Fruit fly (Drosophila melanogaster) whole organism, embryonic: ENCODE data around the gene CG13144.

Experiments used
- Asciz ChIP-seq: fragments of 200-800 bp; sonication (Bioruptor generic); optimal IDR thresholded peaks from 2 replicates; lab custom pipeline; 2017; ENCODE audit warnings: missing biosample characterization, mild to moderate bottlenecking, missing genetic modification characterization, missing genetic modification reagents
- CG1024 ChIP-seq: fragments of 200-800 bp; sonication (Bioruptor generic); IDR thresholded peaks from 2 replicates; pipeline ENCODE4 v1.3.6; 2022; ENCODE audit warnings: missing biosample characterization, missing genetic modification characterization
- CG10321 ChIP-seq: fragments of 200-800 bp; sonication (Bioruptor generic); IDR thresholded peaks from 2 replicates; pipeline ENCODE4 v1.3.6; 2022; ENCODE audit warnings: missing biosample characterization, missing genetic modification characterization
- CG11247 ChIP-seq: fragments of 200-800 bp; sonication (Bioruptor generic); IDR thresholded peaks from 2 replicates; pipeline ENCODE4 v1.3.6; 2022; ENCODE audit warnings: missing biosample characterization, missing genetic modification characterization
- CG12219 ChIP-seq: fragments of 200-800 bp; sonication (Bioruptor generic); optimal IDR thresholded peaks from 3 replicates; lab custom pipeline; 2018; ENCODE audit warnings: missing biosample characterization, mild to moderate bottlenecking, missing genetic modification characterization
- CG13287 ChIP-seq: fragments of 200-800 bp; sonication (Bioruptor generic); IDR thresholded peaks from 2 replicates; pipeline ENCODE4 v1.3.6; 2022; ENCODE audit warnings: missing biosample characterization, missing genetic modification characterization; ENCODE audit not compliant: partially characterized antibody
- CG1602 ChIP-seq: fragments of 200-800 bp; sonication (Bioruptor generic); optimal IDR thresholded peaks from 3 replicates; lab custom pipeline; 2016; ENCODE audit warnings: missing biosample characterization, missing genetic modification characterization
- CG16779 ChIP-seq: fragments of 200-800 bp; sonication (Bioruptor generic); IDR thresholded peaks from 2 replicates; pipeline ENCODE4 v1.3.6; 2022; ENCODE audit warnings: missing biosample characterization, missing genetic modification characterization
- CG17802 ChIP-seq: fragments of 200-800 bp; sonication (Bioruptor generic); optimal IDR thresholded peaks from 2 replicates; lab custom pipeline; 2018; ENCODE audit warnings: missing biosample characterization, mild to moderate bottlenecking, missing genetic modification characterization, moderate library complexity
- CG30431 ChIP-seq: fragments of 200-800 bp; sonication (Bioruptor generic); optimal IDR thresholded peaks from 2 replicates; lab custom pipeline; 2017; ENCODE audit warnings: missing biosample characterization, missing genetic modification characterization
- CG32532 ChIP-seq: fragments of 200-800 bp; sonication (Bioruptor generic); IDR thresholded peaks from 2 replicates; pipeline ENCODE4 v1.3.6; 2022; ENCODE audit warnings: missing biosample characterization, missing genetic modification characterization
- CG3838 ChIP-seq: fragments of 200-800 bp; sonication (Bioruptor generic); optimal IDR thresholded peaks from 3 replicates; lab custom pipeline; 2016; ENCODE audit warnings: missing biosample characterization, missing genetic modification characterization
- CG4707 ChIP-seq: fragments of 200-800 bp; sonication (Bioruptor generic); optimal IDR thresholded peaks from 2 replicates; lab custom pipeline; 2018; ENCODE audit warnings: missing biosample characterization, mild to moderate bottlenecking, missing genetic modification characterization, moderate library complexity
- CG5953 ChIP-seq: fragments of 200-800 bp; sonication (Bioruptor generic); IDR thresholded peaks from 2 replicates; pipeline ENCODE4 v1.3.6; 2022; ENCODE audit warnings: missing biosample characterization, missing genetic modification characterization
- CG6689 ChIP-seq: fragments of 200-800 bp; sonication (Bioruptor generic); IDR thresholded peaks from 2 replicates; pipeline ENCODE4 v1.3.6; 2022; ENCODE audit warnings: missing biosample characterization, missing genetic modification characterization
- CG7357 ChIP-seq: fragments of 200-800 bp; sonication (Bioruptor generic); IDR thresholded peaks from 3 replicates; pipeline ENCODE4 v1.3.6; 2022; ENCODE audit warnings: missing biosample characterization, missing genetic modification characterization
- CG7963 ChIP-seq: fragments of 200-800 bp; sonication (Bioruptor generic); IDR thresholded peaks from 3 replicates; pipeline ENCODE4 v1.3.6; 2022; ENCODE audit warnings: missing biosample characterization, missing genetic modification characterization; ENCODE audit not compliant: partially characterized antibody
- CG8281 ChIP-seq: fragments of 200-800 bp; sonication (Bioruptor generic); optimal IDR thresholded peaks from 2 replicates; lab custom pipeline; 2018; ENCODE audit warnings: missing biosample characterization, mild to moderate bottlenecking, missing genetic modification characterization, moderate library complexity
- CG9437 ChIP-seq: fragments of 200-800 bp; sonication (Bioruptor generic); optimal IDR thresholded peaks from 2 replicates; lab custom pipeline; 2018; ENCODE audit warnings: missing biosample characterization, mild to moderate bottlenecking, missing genetic modification characterization
- CG9817 ChIP-seq: fragments of 200-800 bp; sonication (Bioruptor generic); optimal IDR thresholded peaks from 2 replicates; lab custom pipeline; 2018; ENCODE audit warnings: missing biosample characterization, mild to moderate bottlenecking, missing genetic modification characterization, moderate library complexity
- D ChIP-seq, 2 experiments: fragments of 200-800 bp in 1 of 2; fragments of >200 bp in 1 of 2; sonication (Bioruptor generic) in 1 of 2; optimal IDR thresholded peaks; 2 replicates in 1 of 2; 3 replicates in 1 of 2; lab custom pipeline; 2017; ENCODE audit warnings: mild to moderate bottlenecking in 1 of 2, missing biosample characterization in 1 of 2, missing genetic modification characterization in 1 of 2, missing genetic modification reagents in 1 of 2
- Dad ChIP-seq: fragments of 200-800 bp; sonication (Bioruptor generic); optimal IDR thresholded peaks from 3 replicates; lab custom pipeline; 2016; ENCODE audit warnings: missing biosample characterization, missing genetic modification characterization
- Dek ChIP-seq: fragments of 200-800 bp; sonication (Bioruptor generic); optimal IDR thresholded peaks from 3 replicates; lab custom pipeline; 2019; ENCODE audit warnings: missing biosample characterization, mild to moderate bottlenecking, missing genetic modification characterization, moderate library complexity
- HLH54F ChIP-seq: fragments of 200-800 bp; sonication (Bioruptor generic); optimal IDR thresholded peaks from 3 replicates; lab custom pipeline; 2016; ENCODE audit warnings: missing biosample characterization, missing genetic modification characterization
- Hmx ChIP-seq: fragments of 200-800 bp; sonication (Bioruptor generic); optimal IDR thresholded peaks from 2 replicates; lab custom pipeline; 2016; ENCODE audit warnings: missing biosample characterization, missing genetic modification characterization
- MESR4 ChIP-seq: fragments of 200-800 bp; sonication (Bioruptor generic); optimal IDR thresholded peaks from 2 replicates; lab custom pipeline; 2018; ENCODE audit warnings: missing biosample characterization, mild to moderate bottlenecking, missing genetic modification characterization, moderate library complexity
- Mad ChIP-seq: fragments of 200-800 bp; sonication (Bioruptor generic); optimal IDR thresholded peaks from 2 replicates; lab custom pipeline; 2016; ENCODE audit warnings: missing biosample characterization, missing genetic modification characterization
- Mes4 ChIP-seq: fragments of 200-800 bp; sonication (Bioruptor generic); optimal IDR thresholded peaks from 2 replicates; lab custom pipeline; 2016; ENCODE audit warnings: missing biosample characterization, missing genetic modification characterization
- Rx ChIP-seq: fragments of 200-800 bp; sonication (Bioruptor generic); IDR thresholded peaks from 2 replicates; pipeline ENCODE4 v1.3.6; 2022; ENCODE audit warnings: missing biosample characterization, missing genetic modification characterization
- Sin3A ChIP-seq: fragments of >200 bp; optimal IDR thresholded peaks from 2 replicates; lab custom pipeline; 2018
- Sox100B ChIP-seq: fragments of 200-800 bp; sonication (Bioruptor generic); optimal IDR thresholded peaks from 3 replicates; lab custom pipeline; 2018; ENCODE audit warnings: missing biosample characterization, mild to moderate bottlenecking, missing genetic modification characterization
- Sry-β ChIP-seq: fragments of 200-800 bp; sonication (Bioruptor generic); optimal IDR thresholded peaks from 2 replicates; lab custom pipeline; 2018; ENCODE audit warnings: missing biosample characterization, mild to moderate bottlenecking, missing genetic modification characterization, moderate library complexity
- Vsx1 ChIP-seq: fragments of 200-800 bp; sonication (Bioruptor generic); optimal IDR thresholded peaks from 2 replicates; lab custom pipeline; 2017; ENCODE audit warnings: missing biosample characterization, mild to moderate bottlenecking, missing genetic modification characterization, missing genetic modification reagents
- ab ChIP-seq: fragments of 200-800 bp; sonication (Bioruptor generic); optimal IDR thresholded peaks from 2 replicates; lab custom pipeline; 2016; ENCODE audit warnings: missing biosample characterization, missing genetic modification characterization
- aop ChIP-seq: fragments of 200-800 bp; sonication (Bioruptor generic); IDR thresholded peaks from 2 replicates; pipeline ENCODE4 v1.3.6; 2022; ENCODE audit warnings: missing biosample characterization, missing genetic modification characterization
- corto ChIP-seq: fragments of 200-800 bp; sonication (Bioruptor generic); optimal IDR thresholded peaks from 2 replicates; lab custom pipeline; 2016; ENCODE audit warnings: missing biosample characterization, mild to moderate bottlenecking, missing genetic modification characterization, moderate library complexity
- ftz-f1 ChIP-seq: fragments of 200-800 bp; sonication (Bioruptor generic); optimal IDR thresholded peaks from 2 replicates; lab custom pipeline; 2016; ENCODE audit warnings: missing biosample characterization, missing genetic modification characterization
- fu2 ChIP-seq: fragments of 200-800 bp; sonication (Bioruptor generic); optimal IDR thresholded peaks from 2 replicates; lab custom pipeline; 2016; ENCODE audit warnings: missing biosample characterization, missing genetic modification characterization
- gfzf ChIP-seq: fragments of 200-800 bp; sonication (Bioruptor generic); optimal IDR thresholded peaks from 2 replicates; lab custom pipeline; 2016; ENCODE audit warnings: missing biosample characterization, mild to moderate bottlenecking, missing genetic modification characterization, moderate library complexity
- gsb-n ChIP-seq: fragments of 200-800 bp; sonication (Bioruptor generic); optimal IDR thresholded peaks from 3 replicates; lab custom pipeline; 2018; ENCODE audit warnings: missing biosample characterization, mild to moderate bottlenecking, missing genetic modification characterization
- ken ChIP-seq: fragments of 200-800 bp; sonication (Bioruptor generic); IDR thresholded peaks from 3 replicates; pipeline ENCODE4 v1.3.6; 2022; ENCODE audit warnings: missing biosample characterization, missing genetic modification characterization
- lmd ChIP-seq: fragments of 200-800 bp; sonication (Bioruptor generic); IDR thresholded peaks from 2 replicates; pipeline ENCODE4 v1.3.6; 2022; ENCODE audit warnings: missing biosample characterization, missing genetic modification characterization
- maf-S ChIP-seq: fragments of 200-800 bp; sonication (Bioruptor generic); optimal IDR thresholded peaks from 2 replicates; lab custom pipeline; 2016; ENCODE audit warnings: missing biosample characterization, missing genetic modification characterization
- pita ChIP-seq: fragments of 200-800 bp; sonication (Bioruptor generic); optimal IDR thresholded peaks from 2 replicates; lab custom pipeline; 2017; ENCODE audit warnings: missing biosample characterization, mild to moderate bottlenecking, missing genetic modification characterization
- sd ChIP-seq: fragments of 200-800 bp; sonication (Bioruptor generic); optimal IDR thresholded peaks from 3 replicates; lab custom pipeline; 2018; ENCODE audit warnings: missing biosample characterization, mild to moderate bottlenecking, missing genetic modification characterization, moderate library complexity
- sens-2 ChIP-seq: fragments of 200-800 bp; sonication (Bioruptor generic); IDR thresholded peaks from 2 replicates; pipeline ENCODE4 v1.3.6; 2022; ENCODE audit warnings: missing biosample characterization, missing genetic modification characterization
- seq ChIP-seq: fragments of 200-800 bp; sonication (Bioruptor generic); IDR thresholded peaks from 2 replicates; pipeline ENCODE4 v1.3.6; 2022; ENCODE audit warnings: missing biosample characterization, missing genetic modification characterization
- toy ChIP-seq: fragments of 200-800 bp; sonication (Bioruptor generic); IDR thresholded peaks from 2 replicates; pipeline ENCODE4 v1.3.6; 2022; ENCODE audit warnings: missing biosample characterization, missing genetic modification characterization
- trh ChIP-seq: fragments of 200-800 bp; sonication (Bioruptor generic); optimal IDR thresholded peaks from 2 replicates; lab custom pipeline; 2016; ENCODE audit warnings: missing biosample characterization, missing genetic modification characterization
- wek ChIP-seq: fragments of 200-800 bp; sonication (Bioruptor generic); optimal IDR thresholded peaks from 3 replicates; lab custom pipeline; 2018; ENCODE audit warnings: missing biosample characterization, mild to moderate bottlenecking, missing genetic modification characterization, moderate library complexity

The CG13144 gene

dm6 chr2L:10522174-10522893 lies 31.1 kb upstream of the CG13144 start (continued):
- no peak for TF ChIP-seq wek
- TF ChIP-seq CG7357 (GFP tag; lab: Robert Waterston, UW) = peak; percentile 61
- TF ChIP-seq HLH54F = no peak
- TF ChIP-seq seq = no peak; the same call in 1 of the 2 replicates
- TF ChIP-seq CG30431 (GFP tag; lab: Kevin White, UChicago) = no peak
- no peak for TF ChIP-seq ken (GFP tag; lab: Robert Waterston, UW)
- TF ChIP-seq CG3838 (GFP tag; lab: Kevin White, UChicago) = no peak
- TF ChIP-seq sens-2 (GFP tag; lab: Robert Waterston, UW) = no peak
- TF ChIP-seq CG13287 (GFP tag; lab: Robert Waterston, UW) = no peak
- no peak for TF ChIP-seq Mad (GFP tag; lab: Kevin White, UChicago)
- peak; percentile 13 for TF ChIP-seq gsb-n
- no peak for TF ChIP-seq fu2 (GFP tag; lab: Kevin White, UChicago)
- peak; percentile 23; the same call in 1 of the 2 replicates for TF ChIP-seq Rx (GFP tag; lab: Robert Waterston, UW)
- TF ChIP-seq ftz-f1 (GFP tag; lab: Kevin White, UChicago) = no peak
- TF ChIP-seq CG4707 (GFP tag; lab: Kevin White, UChicago) = no peak
- no peak for TF ChIP-seq Sin3A
- no peak for TF ChIP-seq CG5953 (GFP tag; lab: Robert Waterston, UW)
- no peak for TF ChIP-seq Hmx (GFP tag; lab: Kevin White, UChicago)
- no peak for TF ChIP-seq gfzf (GFP tag; lab: Kevin White, UChicago)
- TF ChIP-seq lmd = peak; percentile 83
- no peak for TF ChIP-seq D (optimal IDR thresholded peaks at IDR 0.05; lab: Kevin White, UChicago)
- peak; percentile 38 for TF ChIP-seq D (GFP tag; optimal IDR thresholded peaks at IDR 0.05; lab: Kevin White, UChicago)
- TF ChIP-seq CG7963 (GFP tag; lab: Robert Waterston, UW) = no peak
- no peak for TF ChIP-seq Sry-β
- TF ChIP-seq Sox100B = peak; percentile 68
- peak; percentile 4 for TF ChIP-seq Vsx1 (GFP tag; lab: Kevin White, UChicago)
- TF ChIP-seq CG17802 (tag; lab: Kevin White, UChicago) = no peak
- peak; percentile 45; the same call in 1 of the 2 replicates for TF ChIP-seq CG32532
- peak; percentile 11 for TF ChIP-seq CG8281 (tag; lab: Kevin White, UChicago)
- TF ChIP-seq CG11247 (GFP tag; lab: Robert Waterston, UW) = peak; percentile 30; the same call in 1 of the 2 replicates
- peak; percentile 28 for TF ChIP-seq Dek (tag; lab: Kevin White, UChicago)
- TF ChIP-seq Asciz (GFP tag; lab: Kevin White, UChicago) = peak; percentile 49
- TF ChIP-seq corto (GFP tag; lab: Kevin White, UChicago) = no peak
- TF ChIP-seq Dad (GFP tag; lab: Kevin White, UChicago) = no peak
- peak; percentile 6 for TF ChIP-seq sd (tag; lab: Kevin White, UChicago)
- TF ChIP-seq CG1024 (GFP tag; lab: Robert Waterston, UW) = no peak
- TF ChIP-seq MESR4 (GFP tag; lab: Kevin White, UChicago) = no peak
- no peak for TF ChIP-seq maf-S (GFP tag; lab: Kevin White, UChicago)
- no peak for TF ChIP-seq toy (GFP tag; lab: Robert Waterston, UW)
- no peak for TF ChIP-seq CG12219
- TF ChIP-seq CG9437 = peak; percentile 63
- no peak for TF ChIP-seq pita (GFP tag; lab: Kevin White, UChicago)
- TF ChIP-seq aop (GFP tag; lab: Robert Waterston, UW) = no peak
- TF ChIP-seq Mes4 (GFP tag; lab: Kevin White, UChicago) = no peak
- no peak for TF ChIP-seq CG16779
- no peak for TF ChIP-seq ab (GFP tag; lab: Kevin White, UChicago)
- TF ChIP-seq CG9817 = peak; percentile 34
- peak; percentile 71; the same call in 1 of the 2 replicates for TF ChIP-seq CG6689 (GFP tag; lab: Robert Waterston, UW)
- TF ChIP-seq CG1602 = peak; percentile 56
- peak; percentile 27 for TF ChIP-seq trh (GFP tag; lab: Kevin White, UChicago)
- no peak for TF ChIP-seq CG10321 (GFP tag; lab: Robert Waterston, UW)
